Fruit fly (Drosophila melanogaster) whole organism, pupa: ENCODE measurements around the gene pdm2.
A peak's percentile ranks its signal among the peaks of the same experiment; 100 is the strongest.

Source experiments
- CG10348 ChIP-seq: fragments of 200-800 bp; sonication (Bioruptor generic); IDR thresholded peaks from 2 replicates; pipeline ENCODE4 v1.3.6; 2022; ENCODE audit warnings: missing biosample characterization, missing genetic modification characterization
- CG12605 ChIP-seq: fragments of 200-800 bp; sonication (Bioruptor generic); IDR thresholded peaks from 2 replicates; pipeline ENCODE4 v1.3.6; 2022; ENCODE audit warnings: missing biosample characterization, missing genetic modification characterization
- CG13204 ChIP-seq: fragments of 200-800 bp; sonication (Bioruptor generic); optimal IDR thresholded peaks from 2 replicates; lab custom pipeline; 2018; ENCODE audit warnings: missing biosample characterization, mild to moderate bottlenecking, missing genetic modification characterization, moderate library complexity
- CG14655 ChIP-seq: fragments of 200-800 bp; sonication (Bioruptor generic); optimal IDR thresholded peaks from 3 replicates; lab custom pipeline; 2017; ENCODE audit warnings: mild to moderate bottlenecking, missing biosample characterization, missing genetic modification reagents, missing genetic modification characterization
- CG15710 ChIP-seq: fragments of 200-800 bp; sonication (Bioruptor generic); optimal IDR thresholded peaks from 2 replicates; lab custom pipeline; 2018; ENCODE audit warnings: missing biosample characterization, mild to moderate bottlenecking, missing genetic modification characterization, moderate library complexity
- CG17806 ChIP-seq: fragments of 200-800 bp; sonication (Bioruptor generic); optimal IDR thresholded peaks from 2 replicates; lab custom pipeline; 2018; ENCODE audit warnings: missing biosample characterization, mild to moderate bottlenecking, missing genetic modification characterization, moderate library complexity
- CG32121 ChIP-seq: fragments of 200-800 bp; sonication (Bioruptor generic); IDR thresholded peaks from 2 replicates; pipeline ENCODE4 v1.3.6; 2022; ENCODE audit warnings: missing biosample characterization, missing genetic modification characterization
- CG34367 ChIP-seq: fragments of 200-800 bp; sonication (Bioruptor generic); optimal IDR thresholded peaks from 2 replicates; lab custom pipeline; 2018; ENCODE audit warnings: missing biosample characterization, mild to moderate bottlenecking, missing genetic modification characterization
- CG4496 ChIP-seq: fragments of 200-800 bp; sonication (Bioruptor generic); IDR thresholded peaks from 3 replicates; pipeline ENCODE4 v1.3.6; 2022; ENCODE audit warnings: missing biosample characterization, missing genetic modification characterization
- CG8159 ChIP-seq: fragments of 200-800 bp; sonication (Bioruptor generic); optimal IDR thresholded peaks from 3 replicates; lab custom pipeline; 2018; ENCODE audit warnings: missing biosample characterization, mild to moderate bottlenecking, missing genetic modification characterization, moderate library complexity
- CG8301 ChIP-seq: fragments of 200-800 bp; sonication (Bioruptor generic); optimal IDR thresholded peaks from 2 replicates; lab custom pipeline; 2018; ENCODE audit warnings: missing biosample characterization, mild to moderate bottlenecking, missing genetic modification characterization
- CG9948 ChIP-seq: fragments of 200-800 bp; sonication (Bioruptor generic); optimal IDR thresholded peaks from 2 replicates; lab custom pipeline; 2018; ENCODE audit warnings: missing biosample characterization, mild to moderate bottlenecking, missing genetic modification characterization, moderate library complexity
- D1 ChIP-seq: fragments of 200-800 bp; sonication (Bioruptor generic); optimal IDR thresholded peaks from 2 replicates; lab custom pipeline; 2018; ENCODE audit warnings: missing biosample characterization, mild to moderate bottlenecking, missing genetic modification characterization, moderate library complexity
- EcR ChIP-seq: fragments of 200-800 bp; sonication (Bioruptor generic); optimal IDR thresholded peaks from 3 replicates; lab custom pipeline; 2019; ENCODE audit warnings: missing biosample characterization, missing genetic modification characterization, mild to moderate bottlenecking, moderate library complexity, missing genetic modification reagents
- Ets98B ChIP-seq: fragments of 200-800 bp; sonication (Bioruptor generic); IDR thresholded peaks from 2 replicates; pipeline ENCODE4 v1.3.6; 2022; ENCODE audit warnings: missing biosample characterization, missing genetic modification characterization
- Pif1A ChIP-seq: fragments of 200-800 bp; sonication (Bioruptor generic); optimal IDR thresholded peaks from 3 replicates; lab custom pipeline; 2016; ENCODE audit warnings: missing biosample characterization, missing genetic modification characterization
- Pif1B ChIP-seq: fragments of 200-800 bp; sonication (Bioruptor generic); optimal IDR thresholded peaks from 3 replicates; lab custom pipeline; 2016; ENCODE audit warnings: missing biosample characterization, missing genetic modification characterization
- Snoo ChIP-seq: fragments of 200-800 bp; sonication (Bioruptor generic); optimal IDR thresholded peaks from 3 replicates; lab custom pipeline; 2017; ENCODE audit warnings: missing biosample characterization, mild to moderate bottlenecking, missing genetic modification characterization, inconsistent platforms
- fd96Ca ChIP-seq: fragments of 200-800 bp; sonication (Bioruptor generic); IDR thresholded peaks from 3 replicates; pipeline ENCODE4 v1.3.6; 2022; ENCODE audit warnings: missing biosample characterization, missing genetic modification characterization
- gl ChIP-seq: fragments of 200-800 bp; sonication (Bioruptor generic); optimal IDR thresholded peaks from 2 replicates; lab custom pipeline; 2018; ENCODE audit warnings: missing biosample characterization, mild to moderate bottlenecking, missing genetic modification characterization
- rn ChIP-seq: fragments of 200-800 bp; sonication (Bioruptor generic); IDR thresholded peaks from 2 replicates; pipeline ENCODE4 v1.3.6; 2022; ENCODE audit warnings: missing biosample characterization, missing genetic modification characterization

pdm2 gene

DNA sequence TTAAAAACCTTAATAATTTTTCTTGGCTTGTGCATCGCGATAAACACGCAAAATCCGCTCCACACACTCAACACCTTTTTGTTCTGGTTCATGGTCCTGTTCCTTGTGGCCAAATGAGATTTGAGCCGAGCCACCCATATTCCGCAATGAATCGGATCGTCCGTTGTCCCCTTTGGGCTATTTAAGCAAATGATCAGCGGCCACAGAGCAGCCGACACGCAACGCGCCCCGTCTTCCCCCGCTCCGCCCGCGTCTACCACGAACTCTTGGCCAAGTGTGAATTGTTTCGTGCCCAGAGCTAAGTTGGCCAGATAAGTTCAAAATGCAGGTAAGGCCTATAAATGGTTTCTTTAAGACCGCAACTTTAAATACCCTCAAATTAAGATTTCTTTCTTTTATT is 5.9 kb upstream of the pdm2 start:
- TF ChIP-seq CG9948 (tag; lab: Kevin White, UChicago) = no peak

DNA sequence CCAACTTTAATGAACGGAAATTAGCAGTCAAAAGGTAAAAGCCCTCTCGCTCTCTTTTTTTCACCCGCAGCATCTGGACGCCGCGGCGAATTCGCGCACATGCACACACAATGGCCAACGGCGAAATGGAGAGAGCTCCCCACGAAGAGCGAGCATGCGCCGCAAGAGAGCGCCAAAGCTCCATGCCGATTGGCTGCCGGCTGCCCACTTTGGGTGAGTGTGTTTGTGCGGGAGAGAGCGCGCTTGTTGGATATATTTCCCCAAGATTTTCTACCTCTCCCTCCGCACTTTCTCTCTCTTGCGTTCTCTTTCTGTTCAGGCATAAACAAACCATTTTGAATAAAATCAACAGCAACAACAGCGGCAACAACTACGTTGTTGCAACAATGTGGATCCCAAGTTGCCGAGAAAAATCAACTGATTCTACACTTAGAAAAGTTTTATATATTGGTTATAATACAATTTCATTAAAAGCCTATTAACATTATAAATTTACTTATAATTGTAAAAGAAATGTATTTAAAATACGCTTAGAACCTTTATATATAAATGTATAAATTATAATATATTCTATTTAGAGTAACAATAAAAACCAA is 1.1 kb upstream of the pdm2 start:
- TF ChIP-seq CG32121 (GFP tag; lab: Robert Waterston, UW) = no peak
- TF ChIP-seq CG10348 = no peak
- peak; percentile 56 for TF ChIP-seq CG8159
- no peak for TF ChIP-seq Pif1B (GFP tag; lab: Kevin White, UChicago)
- peak; percentile 16 for TF ChIP-seq D1 (tag; lab: Kevin White, UChicago)
- TF ChIP-seq CG14655 (GFP tag; lab: Kevin White, UChicago) = peak; percentile 21
- no peak for TF ChIP-seq CG12605 (GFP tag; lab: Robert Waterston, UW)
- TF ChIP-seq rn (GFP tag; lab: Robert Waterston, UW) = no peak

DNA sequence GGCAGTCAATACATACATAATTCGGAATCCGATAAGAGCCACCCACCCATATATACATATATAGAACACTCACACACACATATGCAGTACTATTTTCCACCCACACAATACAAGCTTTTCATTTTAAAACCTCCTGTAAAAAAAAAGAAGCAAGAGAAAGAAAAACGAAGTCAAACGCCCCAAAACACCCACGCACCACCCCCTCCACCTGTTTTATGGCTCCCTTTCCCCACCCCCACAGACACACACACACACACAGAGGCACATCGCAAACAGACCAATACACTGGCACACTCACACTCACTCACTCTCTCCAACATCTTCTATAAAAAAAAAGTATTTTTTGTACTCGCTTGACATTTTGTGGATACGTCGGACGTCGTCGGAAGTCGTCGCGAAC is 372 bp downstream of the pdm2 start:
- TF ChIP-seq CG8159 = no peak
- no peak for TF ChIP-seq CG8301
- TF ChIP-seq CG4496 (GFP tag; lab: Robert Waterston, UW) = no peak
- TF ChIP-seq CG12605 (GFP tag; lab: Robert Waterston, UW) = no peak
- no peak for TF ChIP-seq CG32121 (GFP tag; lab: Robert Waterston, UW)
- TF ChIP-seq CG10348 = no peak
- TF ChIP-seq gl (tag; lab: Kevin White, UChicago) = no peak
- TF ChIP-seq Pif1B (GFP tag; lab: Kevin White, UChicago) = no peak
- no peak for TF ChIP-seq CG34367

DNA sequence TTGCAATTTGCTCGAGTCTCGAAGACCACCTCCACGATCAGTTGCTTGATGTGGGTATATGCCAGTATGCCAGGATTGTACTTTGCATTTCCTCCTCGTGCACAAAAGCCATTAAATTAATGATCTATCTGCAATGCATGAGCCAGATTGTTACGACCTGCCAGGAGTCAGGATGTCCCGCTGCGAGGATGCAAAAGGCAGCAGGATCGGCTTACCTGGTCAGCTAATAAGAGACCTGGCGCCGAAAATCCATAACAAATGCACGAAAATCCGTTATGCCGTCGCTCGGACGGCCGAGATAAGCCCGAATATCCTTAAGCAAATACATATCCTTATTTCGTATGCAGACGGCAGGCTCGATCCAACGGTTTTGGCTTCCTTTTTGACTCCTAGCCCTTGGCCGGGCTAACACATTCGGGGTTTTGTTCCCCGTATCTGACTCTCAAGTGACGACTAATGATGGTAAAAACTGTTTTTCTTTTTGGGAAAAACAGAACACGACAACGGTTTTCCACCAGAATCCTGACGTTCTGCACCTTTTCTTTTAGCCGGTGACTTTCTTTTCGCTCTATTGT is 9.1 kb downstream of the pdm2 start:
- TF ChIP-seq CG4496 (GFP tag; lab: Robert Waterston, UW) (no peak), Snoo (tag; lab: Kevin White, UChicago) (no peak), Ets98B (GFP tag; lab: Robert Waterston, UW) (no peak), Pif1A (no peak)
- TF ChIP-seq, all 21 proteins: peak for 0

DNA sequence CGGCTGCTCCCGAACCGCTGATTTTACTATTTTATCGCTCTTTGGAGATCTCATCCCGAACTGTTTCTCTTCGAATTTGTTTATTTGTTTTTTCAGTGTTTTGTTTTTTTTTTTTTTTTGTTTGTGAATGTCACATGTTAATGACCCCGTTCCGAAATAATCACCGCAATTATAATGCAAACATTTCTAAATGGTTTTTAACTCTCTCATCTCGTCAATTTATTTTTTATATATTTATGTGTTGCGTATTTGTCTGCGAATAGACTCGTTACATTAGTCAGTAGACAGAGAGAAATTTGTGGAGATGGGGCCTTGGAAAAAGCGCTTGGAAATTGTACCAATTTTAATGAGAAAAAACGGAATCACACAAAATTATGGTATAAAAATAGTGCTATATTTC is 12.6 kb downstream of the pdm2 start, which contains the start of gene Nepl7:
Gene Nepl7 (minus strand): TSS at position 101 of the 400 bp plus-strand sequence.
- TF ChIP-seq CG32121 (GFP tag; lab: Robert Waterston, UW) = no peak
- TF ChIP-seq CG8301 = no peak
- no peak for TF ChIP-seq gl (tag; lab: Kevin White, UChicago)
- TF ChIP-seq CG17806 (tag; lab: Kevin White, UChicago) = no peak
- TF ChIP-seq CG4496 (GFP tag; lab: Robert Waterston, UW) = no peak
- no peak for TF ChIP-seq CG12605 (GFP tag; lab: Robert Waterston, UW)
- TF ChIP-seq Pif1A = no peak

DNA sequence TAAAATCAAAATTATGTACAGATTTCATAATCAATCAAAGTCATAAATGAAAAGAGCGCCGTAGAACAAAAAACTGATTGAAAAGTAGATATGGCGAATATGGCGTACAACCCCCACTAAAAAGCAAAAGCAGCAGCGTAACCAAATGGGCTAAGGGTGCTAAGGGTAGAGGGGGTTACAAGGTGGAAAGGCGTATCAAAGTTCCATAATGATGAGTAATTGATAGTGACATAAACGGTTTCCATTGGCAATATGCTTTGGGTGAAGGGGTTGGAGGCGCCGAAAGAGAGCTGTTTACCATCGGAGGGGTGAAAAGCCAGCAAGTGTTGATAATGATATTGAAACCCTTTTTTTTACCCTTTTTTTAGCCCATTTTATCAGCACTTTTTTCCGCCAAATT is 15.3 kb downstream of the pdm2 start:
- TF ChIP-seq CG8159 (no peak), CG34367 (no peak), gl (tag; lab: Kevin White, UChicago) (no peak), CG13204 (GFP tag; lab: Kevin White, UChicago) (no peak), CG12605 (GFP tag; lab: Robert Waterston, UW) (no peak), Ets98B (GFP tag; lab: Robert Waterston, UW) (no peak), CG10348 (no peak), rn (GFP tag; lab: Robert Waterston, UW) (no peak), Pif1A (no peak), CG8301 (no peak), Snoo (tag; lab: Kevin White, UChicago) (no peak), CG14655 (GFP tag; lab: Kevin White, UChicago) (no peak), fd96Ca (no peak), CG4496 (GFP tag; lab: Robert Waterston, UW) (no peak), Pif1B (GFP tag; lab: Kevin White, UChicago) (no peak), CG15710 (tag; lab: Kevin White, UChicago) (no peak), CG17806 (tag; lab: Kevin White, UChicago) (no peak)

DNA sequence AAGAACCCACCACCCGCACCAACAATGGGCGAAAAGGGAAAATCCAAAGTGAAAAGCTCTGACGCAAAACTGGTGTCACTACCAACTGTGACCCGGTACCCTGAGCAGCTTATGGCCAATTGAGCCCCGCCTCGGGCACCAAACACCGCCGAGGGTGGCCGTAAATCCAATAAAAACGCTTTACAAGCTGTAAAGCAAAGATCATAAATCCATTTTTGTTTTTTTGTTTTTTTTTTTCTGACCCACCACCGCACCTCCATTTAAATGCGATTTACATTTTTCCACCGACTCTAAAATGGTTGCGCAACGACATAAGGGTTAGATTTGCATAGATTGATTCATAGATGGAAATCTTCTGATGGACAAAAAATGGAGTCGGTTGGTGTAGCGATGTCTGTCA is 17.4 kb downstream of the pdm2 start:
- no peak for TF ChIP-seq Ets98B (GFP tag; lab: Robert Waterston, UW)
- no peak for TF ChIP-seq gl (tag; lab: Kevin White, UChicago)
- no peak for TF ChIP-seq Pif1A
- no peak for TF ChIP-seq Snoo (tag; lab: Kevin White, UChicago)
- TF ChIP-seq CG14655 (GFP tag; lab: Kevin White, UChicago) = no peak
- no peak for TF ChIP-seq CG10348
- TF ChIP-seq rn (GFP tag; lab: Robert Waterston, UW) = no peak
- TF ChIP-seq CG4496 (GFP tag; lab: Robert Waterston, UW) = no peak
- no peak for TF ChIP-seq D1 (tag; lab: Kevin White, UChicago)
- no peak for TF ChIP-seq CG8159
- no peak for TF ChIP-seq fd96Ca
- TF ChIP-seq CG15710 (tag; lab: Kevin White, UChicago) = no peak
- no peak for TF ChIP-seq CG32121 (GFP tag; lab: Robert Waterston, UW)
- no peak for TF ChIP-seq CG8301
- no peak for TF ChIP-seq EcR (GFP tag; lab: Kevin White, UChicago)
- TF ChIP-seq Pif1B (GFP tag; lab: Kevin White, UChicago) = no peak
- TF ChIP-seq CG9948 (tag; lab: Kevin White, UChicago) = no peak
- no peak for TF ChIP-seq CG34367
- no peak for TF ChIP-seq CG13204 (GFP tag; lab: Kevin White, UChicago)
- no peak for TF ChIP-seq CG12605 (GFP tag; lab: Robert Waterston, UW)
